Fruit fly (Drosophila melanogaster): ENCODE measurements around the gene jp.

The jp gene

dm6 chr2L:9564527-9564926, 2.0 kb downstream of the jp start (continued):
- TF ChIP-seq CG5245 (GFP tag; optimal IDR thresholded peaks at IDR 0.05) = no peak

- peak; percentile 7 for TF ChIP-seq CG2120 (GFP tag; optimal IDR thresholded peaks at IDR 0.05)
- peak; percentile 33; the same call in 1 of the 3 replicates for TF ChIP-seq dysf (GFP tag; IDR thresholded peaks at IDR 0.05)
- no peak for TF ChIP-seq CG42726 (GFP tag; IDR thresholded peaks at IDR 0.05; ENCODE audit: partially characterized antibody)
- peak; percentile 8 for TF ChIP-seq dmrt99B (tag; optimal IDR thresholded peaks at IDR 0.05)
- TF ChIP-seq row (GFP tag; IDR thresholded peaks at IDR 0.05) = peak; percentile 22; the same call in 1 of the 3 replicates
- TF ChIP-seq CG7556 (GFP tag; optimal IDR thresholded peaks at IDR 0.05) = peak; percentile 17
- peak; percentile 29 for TF ChIP-seq abd-A (tag; optimal IDR thresholded peaks at IDR 0.05)
- TF ChIP-seq CG7839 (tag; optimal IDR thresholded peaks at IDR 0.05) = peak; percentile 10
- no peak for TF ChIP-seq ac (GFP tag; optimal IDR thresholded peaks at IDR 0.05)
- 0 out of 2 replicates have a peak, but pooled peaks have one; percentile 16 for TF ChIP-seq CG9215 (GFP tag; IDR thresholded peaks at IDR 0.05)
- TF ChIP-seq Fer1 (GFP tag; optimal IDR thresholded peaks at IDR 0.05) = peak; percentile 36
- TF ChIP-seq hth (optimal IDR thresholded peaks at IDR 0.05) = no peak
- TF ChIP-seq CG8281 (tag; optimal IDR thresholded peaks at IDR 0.05) = no peak
- no peak for TF ChIP-seq CG6175 (GFP tag; IDR thresholded peaks at IDR 0.05)
- TF ChIP-seq CG2678 (tag; optimal IDR thresholded peaks at IDR 0.05) = peak; percentile 29
- TF ChIP-seq CG30403 (GFP tag; optimal IDR thresholded peaks at IDR 0.05) = no peak
- peak; percentile 26 for TF ChIP-seq Hmr (GFP tag; optimal IDR thresholded peaks at IDR 0.05)
- peak; percentile 35 for TF ChIP-seq lab (GFP tag; optimal IDR thresholded peaks at IDR 0.05)
- no peak for TF ChIP-seq crol (GFP tag; IDR thresholded peaks at IDR 0.05)
- no peak for TF ChIP-seq lov (optimal IDR thresholded peaks at IDR 0.05)
- 0 out of 3 replicates have a peak, but pooled peaks have one; percentile 20 for TF ChIP-seq lov (GFP tag; IDR thresholded peaks at IDR 0.05)
- no peak for TF ChIP-seq gem (tag; optimal IDR thresholded peaks at IDR 0.05)
- no peak for TF ChIP-seq chinmo (GFP tag; IDR thresholded peaks at IDR 0.05; ENCODE audit: partially characterized antibody)
- TF ChIP-seq Hr51 (GFP tag; optimal IDR thresholded peaks at IDR 0.05) = peak in 1 of 2 experiments; percentile 1
- TF ChIP-seq CG8290 (GFP tag; optimal IDR thresholded peaks at IDR 0.05) = no peak
- peak in 1 of 2 experiments; percentile 41 for TF ChIP-seq CG8290 (tag; optimal IDR thresholded peaks at IDR 0.05)
- TF ChIP-seq tin (GFP tag; optimal IDR thresholded peaks at IDR 0.05) = no peak
- TF ChIP-seq CG5180 (GFP tag; optimal IDR thresholded peaks at IDR 0.05) = no peak
- TF ChIP-seq CG11504 (tag; optimal IDR thresholded peaks at IDR 0.05) = peak; percentile 19
- TF ChIP-seq CG9932 (GFP tag; IDR thresholded peaks at IDR 0.05) = peak; percentile 51
- TF ChIP-seq CG18011 (GFP tag; optimal IDR thresholded peaks at IDR 0.05) = no peak
- TF ChIP-seq CG13894 (tag; optimal IDR thresholded peaks at IDR 0.05) = peak; percentile 11
- peak; percentile 60 for TF ChIP-seq CG18599 (GFP tag; optimal IDR thresholded peaks at IDR 0.05)
- peak; percentile 4 for TF ChIP-seq Dip3 (GFP tag; optimal IDR thresholded peaks at IDR 0.05)
Measured at dm6 chr2L:9562713-9563112, 3.8 kb downstream of the jp start.

dm6 chr2L:9560045-9560587, 6.4 kb downstream of the jp start:
- TF ChIP-seq CG6791 (GFP tag; IDR thresholded peaks at IDR 0.05; ENCODE audit: partially characterized antibody) = no peak
- TF ChIP-seq stc (GFP tag; IDR thresholded peaks at IDR 0.05) = no peak
- no peak for TF ChIP-seq CG12104 (GFP tag; optimal IDR thresholded peaks at IDR 0.05)
- TF ChIP-seq E2f2 (GFP tag; IDR thresholded peaks at IDR 0.05) = no peak
- TF ChIP-seq pan (optimal IDR thresholded peaks at IDR 0.05) = no peak
- no peak for TF ChIP-seq pan (GFP tag; optimal IDR thresholded peaks at IDR 0.05 in 1 of 2, IDR thresholded peaks at IDR 0.05 in 1 of 2)
- TF ChIP-seq CG17912 (GFP tag; optimal IDR thresholded peaks at IDR 0.05) = no peak
- no peak for TF ChIP-seq CG17612 (GFP tag; IDR thresholded peaks at IDR 0.05)
- no peak for TF ChIP-seq fd96Cb (tag; optimal IDR thresholded peaks at IDR 0.05)
- no peak for TF ChIP-seq CG2875 (GFP tag; optimal IDR thresholded peaks at IDR 0.05)
- no peak for TF ChIP-seq klu (GFP tag; IDR thresholded peaks at IDR 0.05)
- no peak for TF ChIP-seq CG12236 (GFP tag; optimal IDR thresholded peaks at IDR 0.05)
- TF ChIP-seq jumu (GFP tag; optimal IDR thresholded peaks at IDR 0.05) = no peak
- TF ChIP-seq CG11456 (GFP tag; IDR thresholded peaks at IDR 0.05) = 0 out of 3 replicates have a peak, but pooled peaks have one; percentile 32
- TF ChIP-seq Bdp1 (GFP tag; optimal IDR thresholded peaks at IDR 0.05) = no peak
- TF ChIP-seq BEAF-32 (GFP tag; optimal IDR thresholded peaks at IDR 0.05) = no peak

Data from whole organism, embryonic.